Worm (Caenorhabditis elegans): Measurements from ENCODE around the gene T23C6.4.

- TF ChIP-seq F39B2.1 (GFP tag; IDR thresholded peaks at IDR 0.05): no peak
- TF ChIP-seq ama-1 (optimal IDR thresholded peaks at IDR 0.05): no peak
- no peak for TF ChIP-seq ama-1 (GFP tag; optimal IDR thresholded peaks at IDR 0.05)
- TF ChIP-seq ztf-6 (GFP tag; IDR thresholded peaks at IDR 0.05): no peak
- TF ChIP-seq F10E7.11 (tag; optimal IDR thresholded peaks at IDR 0.05): no peak
- no peak for TF ChIP-seq let-526 (GFP tag; IDR thresholded peaks at IDR 0.05)
- no peak for TF ChIP-seq hmg-20 (GFP tag; IDR thresholded peaks at IDR 0.05)
- no peak for TF ChIP-seq unc-130 (GFP tag; optimal IDR thresholded peaks at IDR 0.05)
- TF ChIP-seq K11D2.4 (GFP tag; IDR thresholded peaks at IDR 0.05): no peak
- no peak for TF ChIP-seq attf-5 (GFP tag; optimal IDR thresholded peaks at IDR 0.05)
- no peak for TF ChIP-seq nhr-27 (tag; optimal IDR thresholded peaks at IDR 0.05)
- no peak for TF ChIP-seq unc-62 (GFP tag; optimal IDR thresholded peaks at IDR 0.05)
- no peak for TF ChIP-seq lir-1 (GFP tag; conservative IDR thresholded peaks at IDR 0.05)
- TF ChIP-seq B0035.1 (tag; optimal IDR thresholded peaks at IDR 0.05): no peak
- TF ChIP-seq ZK185.1 (tag; optimal IDR thresholded peaks at IDR 0.05; ENCODE audit: poor library complexity, severe bottlenecking): no peak
Observed at ce11 chrX:17100656-17101055, 49.1 kb downstream of the T23C6.4 start, which contains the start of gene lido-2.

All from whole organism, young adult.